Fruit fly (Drosophila melanogaster): Measurements from ENCODE around the gene CG13933.
A peak's percentile ranks its signal among the peaks of the same experiment; 100 is the strongest.

CG13933 gene

DNA sequence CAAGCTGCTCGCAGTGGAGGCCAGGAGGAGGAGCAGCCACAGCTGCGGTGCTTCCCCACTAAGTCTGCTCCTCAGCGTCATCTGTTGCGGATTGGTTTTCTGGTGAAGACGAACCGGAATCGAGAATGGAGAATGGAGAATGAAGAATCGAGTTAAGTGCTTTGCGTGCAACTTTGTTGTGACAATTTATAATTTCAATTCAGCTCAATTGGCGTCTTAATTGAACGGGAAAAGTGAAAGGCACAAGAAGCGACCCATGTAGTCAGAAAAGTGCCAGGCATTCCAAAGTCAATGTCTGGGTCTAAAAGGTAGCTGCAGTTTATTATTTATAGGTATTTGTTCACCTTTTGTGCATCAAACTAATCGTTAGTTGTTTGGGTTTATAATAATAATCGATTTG, 20.7 kb downstream of the CG13933 start:
- no peak for TF ChIP-seq Nf-YB (GFP tag; optimal IDR thresholded peaks at IDR 0.05)
- no peak for TF ChIP-seq Xbp1 (GFP tag; optimal IDR thresholded peaks at IDR 0.05)
- no peak for TF ChIP-seq dmrt11E (tag; optimal IDR thresholded peaks at IDR 0.05)
- TF ChIP-seq Adf1 (GFP tag; IDR thresholded peaks at IDR 0.05): no peak

DNA sequence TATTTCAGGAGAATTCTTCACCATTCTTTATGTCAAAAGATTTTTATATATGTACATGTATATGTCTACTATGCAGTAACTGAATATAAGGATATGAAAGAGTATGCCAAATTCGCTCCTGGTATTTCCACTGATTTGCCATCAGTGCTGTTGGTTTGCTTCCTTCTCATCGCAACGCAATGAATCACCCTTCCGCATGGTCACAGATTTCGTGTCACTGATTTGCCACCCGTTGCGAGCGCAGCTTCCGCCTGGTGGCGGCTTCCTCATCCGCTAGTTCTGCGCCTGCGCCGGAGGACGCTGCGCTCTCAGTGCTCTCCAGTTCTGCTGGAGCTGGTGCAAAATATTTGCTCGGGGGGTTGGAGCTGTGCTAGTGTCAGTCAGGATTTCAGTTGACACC, 26.7 kb downstream of the CG13933 start:
- peak; percentile 69 for TF ChIP-seq D19A (tag; optimal IDR thresholded peaks at IDR 0.05)
- peak; percentile 49 for TF ChIP-seq Ets97D (GFP tag; optimal IDR thresholded peaks at IDR 0.05)
- TF ChIP-seq lola (GFP tag; optimal IDR thresholded peaks at IDR 0.05): no peak
- peak; percentile 2 for TF ChIP-seq B-H2 (GFP tag; optimal IDR thresholded peaks at IDR 0.05)
- TF ChIP-seq Sry-β (GFP tag; optimal IDR thresholded peaks at IDR 0.05): peak; percentile 20
- TF ChIP-seq Rfx (GFP tag; IDR thresholded peaks at IDR 0.05): 0 out of 2 replicates have a peak, but pooled peaks have one; percentile 15
- peak; percentile 22 to 32 for TF ChIP-seq Trl (optimal IDR thresholded peaks at IDR 0.05)
- no peak for TF ChIP-seq Trl (GFP tag; optimal IDR thresholded peaks at IDR 0.05)
- peak; percentile 8 for TF ChIP-seq pzg (GFP tag; optimal IDR thresholded peaks at IDR 0.05)
- TF ChIP-seq ewg (GFP tag; optimal IDR thresholded peaks at IDR 0.05): peak; percentile 98
- peak; percentile 27; the same call in 1 of the 2 replicates for TF ChIP-seq lmd (GFP tag; IDR thresholded peaks at IDR 0.05)
- peak; percentile 14 for TF ChIP-seq CG18599 (GFP tag; optimal IDR thresholded peaks at IDR 0.05)
- TF ChIP-seq dati (GFP tag; IDR thresholded peaks at IDR 0.05): no peak
- TF ChIP-seq rib (GFP tag; IDR thresholded peaks at IDR 0.05): no peak
- peak; percentile 94 for TF ChIP-seq CG3995 (GFP tag; optimal IDR thresholded peaks at IDR 0.05)
- no peak for TF ChIP-seq CG7271 (tag; optimal IDR thresholded peaks at IDR 0.05)
- TF ChIP-seq gcm (GFP tag; optimal IDR thresholded peaks at IDR 0.05): no peak
- 0 out of 2 replicates have a peak, but pooled peaks have one; percentile 35 for TF ChIP-seq onecut (GFP tag; IDR thresholded peaks at IDR 0.05)
- TF ChIP-seq unc-4 (GFP tag; IDR thresholded peaks at IDR 0.05; ENCODE audit: partially characterized antibody): 0 out of 2 replicates have a peak, but pooled peaks have one; percentile 14
- no peak for TF ChIP-seq pita (GFP tag; optimal IDR thresholded peaks at IDR 0.05)
- no peak for TF ChIP-seq tap (tag; optimal IDR thresholded peaks at IDR 0.05)
- peak; percentile 58 for TF ChIP-seq row (GFP tag; IDR thresholded peaks at IDR 0.05)
- peak; percentile 12; the same call in 1 of the 2 replicates for TF ChIP-seq CG9932 (GFP tag; IDR thresholded peaks at IDR 0.05)
- peak; percentile 27 for TF ChIP-seq abd-A (tag; optimal IDR thresholded peaks at IDR 0.05)
- TF ChIP-seq kni (GFP tag; optimal IDR thresholded peaks at IDR 0.05): no peak
- TF ChIP-seq NfI (GFP tag; optimal IDR thresholded peaks at IDR 0.05): peak; percentile 10
- TF ChIP-seq CG10462 (GFP tag; optimal IDR thresholded peaks at IDR 0.05): no peak
- peak; percentile 38 for TF ChIP-seq Hmr (GFP tag; optimal IDR thresholded peaks at IDR 0.05)
- TF ChIP-seq seq (GFP tag; IDR thresholded peaks at IDR 0.05): peak; percentile 70
- TF ChIP-seq CG8290 (GFP tag; optimal IDR thresholded peaks at IDR 0.05): no peak
- TF ChIP-seq CG8290 (tag; optimal IDR thresholded peaks at IDR 0.05): peak in 1 of 2 experiments; percentile 46
- peak; percentile 12 for TF ChIP-seq Nf-YC (tag; optimal IDR thresholded peaks at IDR 0.05)
- peak; percentile 88 for TF ChIP-seq Med (GFP tag)
- TF ChIP-seq CG2120 (GFP tag; optimal IDR thresholded peaks at IDR 0.05): peak; percentile 17
- TF ChIP-seq CG8765 (GFP tag; IDR thresholded peaks at IDR 0.05): no peak
- no peak for TF ChIP-seq so (GFP tag; IDR thresholded peaks at IDR 0.05)
- no peak for TF ChIP-seq CG17186 (GFP tag; optimal IDR thresholded peaks at IDR 0.05)
